Worm (Caenorhabditis elegans): ENCODE measurements around the gene msp-51.

The msp-51 gene

DNA sequence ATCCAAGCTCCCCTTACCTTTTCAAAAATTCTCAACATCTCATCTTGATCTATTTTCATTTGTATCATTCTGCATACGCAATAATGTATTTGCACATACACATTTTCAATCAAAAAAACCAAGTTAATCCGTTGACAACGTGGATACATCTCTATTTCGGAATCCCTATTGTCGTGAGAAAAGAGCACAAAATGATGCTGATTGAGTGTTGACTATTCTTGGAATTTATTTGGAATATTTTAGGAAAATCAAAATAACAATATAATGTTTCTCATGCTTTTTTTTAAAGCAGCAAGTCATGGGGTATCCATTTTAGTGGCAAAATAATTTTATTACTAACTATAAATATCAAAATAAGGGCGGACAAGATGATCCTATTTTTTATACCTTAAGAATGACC, 13.7 kb downstream of the msp-51 start:
- TF ChIP-seq cnd-1 (tag; optimal IDR thresholded peaks at IDR 0.05) (no peak), ceh-39 (tag; optimal IDR thresholded peaks at IDR 0.05) (no peak), unc-62 (GFP tag; optimal IDR thresholded peaks at IDR 0.05) (no peak), mep-1 (tag; optimal IDR thresholded peaks at IDR 0.05) (no peak), zip-8 (tag; optimal IDR thresholded peaks at IDR 0.05) (no peak)

- TF ChIP-seq zip-8 (tag; optimal IDR thresholded peaks at IDR 0.05): no peak
- TF ChIP-seq ceh-43 (GFP tag; optimal IDR thresholded peaks at IDR 0.05): no peak
- TF ChIP-seq nhr-2 (tag; optimal IDR thresholded peaks at IDR 0.05): no peak
- TF ChIP-seq sptf-1 (tag; optimal IDR thresholded peaks at IDR 0.05): no peak
- no peak for TF ChIP-seq ceh-83 (GFP tag; optimal IDR thresholded peaks at IDR 0.05)
- TF ChIP-seq bed-3 (GFP tag; optimal IDR thresholded peaks at IDR 0.05): no peak
- no peak for TF ChIP-seq lin-13 (tag; optimal IDR thresholded peaks at IDR 0.05)
- TF ChIP-seq lin-32 (GFP tag; optimal IDR thresholded peaks at IDR 0.05): no peak
- no peak for TF ChIP-seq nhr-76 (tag; optimal IDR thresholded peaks at IDR 0.05)
- TF ChIP-seq hlh-1 (tag; optimal IDR thresholded peaks at IDR 0.05): no peak
- no peak for TF ChIP-seq nhr-28 (tag; optimal IDR thresholded peaks at IDR 0.05)
- TF ChIP-seq mls-2 (tag; optimal IDR thresholded peaks at IDR 0.05): no peak
- no peak for TF ChIP-seq tbx-8 (GFP tag; optimal IDR thresholded peaks at IDR 0.05)
- TF ChIP-seq ces-1 (GFP tag; optimal IDR thresholded peaks at IDR 0.05): no peak
- TF ChIP-seq lsy-2 (tag; optimal IDR thresholded peaks at IDR 0.05): no peak
- no peak for TF ChIP-seq drap-1 (GFP tag; optimal IDR thresholded peaks at IDR 0.05)
- TF ChIP-seq pha-4 (tag; optimal IDR thresholded peaks at IDR 0.05): no peak
- TF ChIP-seq blmp-1 (tag; optimal IDR thresholded peaks at IDR 0.05): no peak
Observed at ce11 chrIV:5277752-5278151, 17.4 kb downstream of the msp-51 start, which contains the start of gene F36H12.17. F36H12.17 (minus strand) TSS chrIV:5277852.

DNA sequence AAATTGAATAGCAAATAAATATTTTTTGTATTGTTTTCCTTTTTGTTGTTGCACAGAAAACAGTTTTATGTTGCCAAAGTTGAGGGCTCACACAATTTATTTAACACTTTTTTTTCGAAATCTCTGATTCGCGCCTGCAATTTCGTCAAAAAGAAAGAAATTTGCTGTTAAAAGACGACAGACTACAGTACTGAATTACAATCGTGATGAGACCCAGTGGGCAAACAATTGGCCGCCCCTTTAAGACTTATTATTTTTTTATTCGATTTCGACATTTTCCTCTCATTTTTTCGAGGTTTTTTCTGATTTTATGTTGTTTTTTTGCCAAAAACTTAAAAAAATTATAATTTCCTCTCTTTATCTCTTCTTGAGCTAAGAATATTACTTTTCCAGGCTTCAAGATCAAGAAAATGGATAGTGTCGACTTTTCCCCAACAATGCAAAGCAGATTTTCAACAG, 21.0 kb downstream of the msp-51 start, which contains the start of gene slfl-4:
Gene slfl-4, plus strand, starts transcription at position 409 of the 459 bp plus-strand sequence.
- TF ChIP-seq ztf-11 (tag; optimal IDR thresholded peaks at IDR 0.05) (no peak), pha-4 (tag; optimal IDR thresholded peaks at IDR 0.05) (no peak), ham-2 (GFP tag; optimal IDR thresholded peaks at IDR 0.05) (no peak), elt-1 (tag; optimal IDR thresholded peaks at IDR 0.05; ENCODE audit: borderline replicate concordance, insufficient read depth) (no peak), nhr-76 (tag; optimal IDR thresholded peaks at IDR 0.05) (no peak), bed-3 (GFP tag; optimal IDR thresholded peaks at IDR 0.05) (no peak), ceh-43 (GFP tag; optimal IDR thresholded peaks at IDR 0.05) (no peak), sptf-1 (tag; optimal IDR thresholded peaks at IDR 0.05) (no peak), snpc-4 (tag; optimal IDR thresholded peaks at IDR 0.05) (no peak), mls-2 (tag; optimal IDR thresholded peaks at IDR 0.05) (no peak), lsy-2 (tag; optimal IDR thresholded peaks at IDR 0.05) (no peak), unc-39 (tag; optimal IDR thresholded peaks at IDR 0.05) (no peak), unc-120 (tag; optimal IDR thresholded peaks at IDR 0.05; ENCODE audit: poor library complexity, severe bottlenecking) (no peak), sem-2 (GFP tag; optimal IDR thresholded peaks at IDR 0.05) (no peak), cnd-1 (tag; optimal IDR thresholded peaks at IDR 0.05) (no peak)

ce11 chrIV:5273385-5273784, 21.8 kb downstream of the msp-51 start:
- TF ChIP-seq tbx-8 (GFP tag; optimal IDR thresholded peaks at IDR 0.05) (no peak), lin-32 (GFP tag; optimal IDR thresholded peaks at IDR 0.05) (no peak), bed-3 (GFP tag; optimal IDR thresholded peaks at IDR 0.05) (no peak), elt-3 (tag; optimal IDR thresholded peaks at IDR 0.05) (no peak), M03D4.4 (tag; optimal IDR thresholded peaks at IDR 0.05) (no peak), drap-1 (GFP tag; optimal IDR thresholded peaks at IDR 0.05) (no peak), ceh-39 (tag; optimal IDR thresholded peaks at IDR 0.05) (no peak), lsy-2 (tag; optimal IDR thresholded peaks at IDR 0.05) (no peak), blmp-1 (tag; optimal IDR thresholded peaks at IDR 0.05) (no peak)

DNA sequence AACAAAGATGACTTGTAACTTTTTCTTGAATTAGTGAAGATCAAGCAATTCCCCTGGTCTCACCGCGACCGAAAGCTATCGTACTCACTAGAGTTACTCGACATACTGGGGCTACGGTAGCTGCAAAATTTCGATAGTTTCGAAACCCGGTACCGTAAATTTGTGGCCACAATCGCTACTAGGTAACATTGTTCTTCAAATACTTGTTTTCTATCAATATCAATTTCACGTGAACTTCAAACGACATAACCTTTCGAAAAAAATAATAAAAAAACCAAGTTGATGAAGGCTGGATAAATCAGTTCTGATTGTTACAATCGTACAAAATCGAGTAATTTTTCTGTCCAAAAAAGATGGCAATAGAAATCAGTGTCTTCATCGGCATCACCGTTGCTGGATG, 22.6 kb downstream of the msp-51 start, which contains the start of gene F36H12.3:
Gene F36H12.3, plus strand, starts transcription at position 301 of the 400 bp plus-strand sequence.
- TF ChIP-seq lin-13 (tag; optimal IDR thresholded peaks at IDR 0.05) (no peak), lsy-2 (tag; optimal IDR thresholded peaks at IDR 0.05) (no peak), unc-62 (GFP tag; optimal IDR thresholded peaks at IDR 0.05) (no peak), ces-1 (GFP tag; optimal IDR thresholded peaks at IDR 0.05) (no peak), ham-2 (GFP tag; optimal IDR thresholded peaks at IDR 0.05) (no peak), mab-5 (tag; optimal IDR thresholded peaks at IDR 0.05) (no peak), ztf-11 (tag; optimal IDR thresholded peaks at IDR 0.05) (no peak), mep-1 (tag; optimal IDR thresholded peaks at IDR 0.05) (no peak), tbx-8 (GFP tag; optimal IDR thresholded peaks at IDR 0.05) (no peak), bed-3 (GFP tag; optimal IDR thresholded peaks at IDR 0.05) (no peak), sptf-1 (tag; optimal IDR thresholded peaks at IDR 0.05) (no peak), lin-32 (GFP tag; optimal IDR thresholded peaks at IDR 0.05) (no peak)
